Worm (Caenorhabditis elegans) whole organism, L4 larva: Measurements from ENCODE around the gene E04F6.4.

Source experiments
- D1046.2 ChIP-seq: fragments of 200-800 bp; sonication (Bioruptor generic); IDR thresholded peaks from 2 replicates; pipeline ENCODE4 v1.3.6; 2022; ENCODE audit warnings: missing genetic modification characterization, missing compliant biosample characterization
- F26F4.8 ChIP-seq: fragments of 200-800 bp; sonication (Bioruptor generic); conservative IDR thresholded peaks from 2 replicates; pipeline ENCODE4 v1.3.6; 2022; ENCODE audit warnings: missing genetic modification characterization, missing compliant biosample characterization
- F49E8.2 ChIP-seq: sonication (generic microtip); optimal IDR thresholded peaks from 2 replicates; lab custom pipeline; 2016; ENCODE audit warnings: missing compliant biosample characterization, mild to moderate bottlenecking, missing genetic modification characterization, borderline replicate concordance
- T26A8.4 ChIP-seq: fragments of 200-800 bp; sonication (Bioruptor generic); IDR thresholded peaks from 2 replicates; pipeline ENCODE4 v1.3.6; 2022; ENCODE audit warnings: missing genetic modification characterization, missing compliant biosample characterization
- Y48G9A.11 ChIP-seq: fragments of 200-800 bp; sonication (Bioruptor generic); IDR thresholded peaks from 2 replicates; pipeline ENCODE4 v1.3.6; 2022; ENCODE audit warnings: missing genetic modification reagents, missing genetic modification characterization, missing compliant biosample characterization
- Y5F2A.4 ChIP-seq: fragments of 200-800 bp; sonication (Bioruptor generic); optimal IDR thresholded peaks from 2 replicates; lab custom pipeline; 2018; ENCODE audit warnings: mild to moderate bottlenecking, missing genetic modification characterization, missing compliant biosample characterization
- ZK337.2 ChIP-seq: fragments of 200-800 bp; sonication (Bioruptor generic); IDR thresholded peaks from 2 replicates; pipeline ENCODE4 v1.3.6; 2022; ENCODE audit warnings: missing genetic modification reagents, missing genetic modification characterization, missing compliant biosample characterization
- ZK546.5 ChIP-seq, 2 experiments: sonication (generic microtip); optimal IDR thresholded peaks; 2 replicates each; lab custom pipeline; 2017; ENCODE audit warnings: missing biosample characterization in 2 of 2, missing genetic modification characterization in 2 of 2
- ama-1 ChIP-seq: fragments of 150-350 bp; optimal IDR thresholded peaks from 2 replicates; lab custom pipeline; 2014; ENCODE audit warnings: inconsistent platforms, mixed read lengths
- attf-4 ChIP-seq: sonication (generic microtip); optimal IDR thresholded peaks from 3 replicates; lab custom pipeline; 2017; ENCODE audit warnings: missing biosample characterization, missing genetic modification characterization
- ceh-32 ChIP-seq: sonication (generic microtip); optimal IDR thresholded peaks from 2 replicates; lab custom pipeline; 2016; ENCODE audit warnings: mild to moderate bottlenecking, missing genetic modification characterization, missing compliant biosample characterization; ENCODE audit not compliant: poor library complexity
- ces-1 ChIP-seq: fragments of 150-350 bp; sonication (generic microtip); optimal IDR thresholded peaks from 4 replicates; lab custom pipeline; 2014; ENCODE audit warnings: missing biosample characterization, missing genetic modification reagents, missing genetic modification characterization
- daf-16 ChIP-seq, 3 experiments: sonication (generic microtip); optimal IDR thresholded peaks; 2 replicates each; lab custom pipeline; 2016 to 2017; ENCODE audit warnings: missing genetic modification characterization in 3 of 3, missing genetic modification reagents in 3 of 3, mild to moderate bottlenecking in 2 of 3, missing compliant biosample characterization in 2 of 3, missing biosample characterization in 1 of 3, moderate library complexity in 1 of 3
- daf-19 ChIP-seq: fragments of 200-800 bp; sonication (Bioruptor generic); conservative IDR thresholded peaks from 2 replicates; pipeline ENCODE4 v1.3.6; 2022; ENCODE audit warnings: missing genetic modification characterization, missing compliant biosample characterization
- dmd-6 ChIP-seq: fragments of 200-800 bp; sonication (Bioruptor generic); IDR thresholded peaks from 2 replicates; pipeline ENCODE4 v1.3.6; 2022; ENCODE audit warnings: missing genetic modification reagents, missing genetic modification characterization, missing compliant biosample characterization
- egl-27 ChIP-seq: sonication (generic microtip); optimal IDR thresholded peaks from 3 replicates; lab custom pipeline; 2017; ENCODE audit warnings: missing biosample characterization, missing genetic modification reagents, missing genetic modification characterization
- gei-8 ChIP-seq: fragments of 200-800 bp; sonication (Bioruptor generic); optimal IDR thresholded peaks from 2 replicates; lab custom pipeline; 2018; ENCODE audit warnings: mild to moderate bottlenecking, missing genetic modification characterization, missing compliant biosample characterization
- hif-1 ChIP-seq, 2 experiments: sonication (generic microtip); optimal IDR thresholded peaks; 2 replicates each; lab custom pipeline; 2016 to 2017; ENCODE audit warnings: missing compliant biosample characterization in 2 of 2, missing genetic modification characterization in 2 of 2, missing genetic modification reagents in 2 of 2, missing genotype in 2 of 2, mild to moderate bottlenecking in 1 of 2
- hlh-30 ChIP-seq: sonication (generic microtip); optimal IDR thresholded peaks from 2 replicates; lab custom pipeline; 2017; ENCODE audit warnings: antibody characterized with exemption, mild to moderate bottlenecking, missing genetic modification characterization, missing compliant biosample characterization; ENCODE audit not compliant: insufficient read depth
- hmg-1.1 ChIP-seq: fragments of 200-800 bp; sonication (Bioruptor generic); IDR thresholded peaks from 2 replicates; pipeline ENCODE4 v1.3.6; 2022; ENCODE audit warnings: missing genetic modification reagents, missing genetic modification characterization, missing compliant biosample characterization
- lin-13 ChIP-seq: fragments of 150-350 bp; optimal IDR thresholded peaks from 2 replicates; lab custom pipeline; 2014; ENCODE audit warnings: missing biosample characterization, missing genetic modification reagents, missing genetic modification characterization
- lin-15B ChIP-seq: fragments of 150-350 bp; sonication (generic microtip); optimal IDR thresholded peaks from 3 replicates; lab custom pipeline; 2014; ENCODE audit warnings: missing biosample characterization, missing genetic modification characterization
- lin-29 ChIP-seq: fragments of 200-800 bp; sonication (Bioruptor generic); IDR thresholded peaks from 2 replicates; pipeline ENCODE4 v1.3.6; 2022; ENCODE audit warnings: missing genetic modification reagents, missing genetic modification characterization, missing compliant biosample characterization
- lin-38 ChIP-seq: fragments of 200-800 bp; sonication (Bioruptor generic); IDR thresholded peaks from 2 replicates; pipeline ENCODE4 v1.3.6; 2022; ENCODE audit warnings: missing genetic modification reagents, missing genetic modification characterization, missing compliant biosample characterization
- lsy-2 ChIP-seq, 2 experiments: fragments of 150-350 bp in 1 of 2; sonication (generic microtip) in 1 of 2; optimal IDR thresholded peaks; 2 replicates each; lab custom pipeline; 2014 to 2017; ENCODE audit warnings: missing biosample characterization in 2 of 2, missing genetic modification characterization in 2 of 2
- madf-5 ChIP-seq, 2 experiments: fragments of 200-800 bp; sonication (Bioruptor generic); IDR thresholded peaks; 2 replicates each; pipeline ENCODE4 v1.3.6; 2022; ENCODE audit warnings: missing compliant biosample characterization in 2 of 2, missing genetic modification characterization in 2 of 2
- mdl-1 ChIP-seq, 2 experiments: fragments of 150-350 bp in 1 of 2; sonication (generic microtip) in 1 of 2; optimal IDR thresholded peaks; 2 replicates each; lab custom pipeline; 2014 to 2017; ENCODE audit warnings: missing biosample characterization in 2 of 2, missing genetic modification characterization in 2 of 2
- mep-1 ChIP-seq: fragments of 150-350 bp; sonication (generic microtip); optimal IDR thresholded peaks from 3 replicates; lab custom pipeline; 2014; ENCODE audit warnings: missing biosample characterization, missing genetic modification characterization
- mxl-3 ChIP-seq: fragments of 200-800 bp; sonication (Bioruptor generic); optimal IDR thresholded peaks from 2 replicates; lab custom pipeline; 2018; ENCODE audit warnings: mild to moderate bottlenecking, missing genetic modification characterization, missing compliant biosample characterization
- nhr-10 ChIP-seq: fragments of 150-350 bp; optimal IDR thresholded peaks from 2 replicates; lab custom pipeline; 2014; ENCODE audit warnings: missing biosample characterization, missing genetic modification characterization
- nhr-11 ChIP-seq: fragments of 150-350 bp; optimal IDR thresholded peaks from 2 replicates; lab custom pipeline; 2014; ENCODE audit warnings: missing biosample characterization, missing genetic modification characterization
- nhr-237 ChIP-seq: sonication (generic microtip); optimal IDR thresholded peaks from 2 replicates; lab custom pipeline; 2017; ENCODE audit warnings: missing biosample characterization, missing genetic modification characterization
- nhr-25 ChIP-seq: sonication (generic microtip); optimal IDR thresholded peaks from 2 replicates; lab custom pipeline; 2017; ENCODE audit warnings: missing genetic modification characterization, mild to moderate bottlenecking, missing compliant biosample characterization, antibody characterized with exemption, moderate library complexity, borderline replicate concordance; ENCODE audit not compliant: insufficient read depth
- nhr-28 ChIP-seq: fragments of 150-350 bp; optimal IDR thresholded peaks from 2 replicates; lab custom pipeline; 2014; ENCODE audit warnings: missing biosample characterization, missing genetic modification characterization
- nhr-42 ChIP-seq: fragments of 200-800 bp; sonication (Bioruptor generic); IDR thresholded peaks from 2 replicates; pipeline ENCODE4 v1.3.6; 2022; ENCODE audit warnings: missing genetic modification characterization, missing compliant biosample characterization
- nhr-6 ChIP-seq: fragments of 150-350 bp; optimal IDR thresholded peaks from 2 replicates; lab custom pipeline; 2014; ENCODE audit warnings: missing biosample characterization, missing genetic modification characterization
- nhr-76 ChIP-seq: fragments of 150-350 bp; optimal IDR thresholded peaks from 2 replicates; lab custom pipeline; 2014; ENCODE audit warnings: missing biosample characterization, missing genetic modification characterization
- nhr-77 ChIP-seq: fragments of 150-350 bp; optimal IDR thresholded peaks from 2 replicates; lab custom pipeline; 2014; ENCODE audit warnings: missing biosample characterization, missing genetic modification characterization
- pqm-1 ChIP-seq: sonication (generic microtip); optimal IDR thresholded peaks from 2 replicates; lab custom pipeline; 2017; ENCODE audit warnings: missing biosample characterization, missing genetic modification characterization
- sdz-12 ChIP-seq: fragments of 200-800 bp; sonication (Bioruptor generic); optimal IDR thresholded peaks from 2 replicates; lab custom pipeline; 2018; ENCODE audit warnings: mild to moderate bottlenecking, missing genetic modification characterization, missing compliant biosample characterization
- set-16 ChIP-seq: fragments of 200-800 bp; sonication (Bioruptor generic); IDR thresholded peaks from 2 replicates; pipeline ENCODE4 v1.3.6; 2022; ENCODE audit warnings: missing genetic modification reagents, missing genetic modification characterization, missing compliant biosample characterization
- skn-1 ChIP-seq: fragments of 150-350 bp; optimal IDR thresholded peaks from 2 replicates; lab custom pipeline; 2014; ENCODE audit warnings: missing biosample characterization, missing genetic modification characterization
- snpc-1.2 ChIP-seq: fragments of 200-800 bp; sonication (Bioruptor generic); IDR thresholded peaks from 2 replicates; pipeline ENCODE4 v1.3.6; 2022; ENCODE audit warnings: missing genetic modification reagents, missing genetic modification characterization, missing compliant biosample characterization
- unc-130 ChIP-seq: sonication (generic microtip); optimal IDR thresholded peaks from 2 replicates; lab custom pipeline; 2016; ENCODE audit warnings: missing genetic modification reagents, missing genetic modification characterization, missing compliant biosample characterization
- unc-39 ChIP-seq: sonication (generic microtip); optimal IDR thresholded peaks from 2 replicates; lab custom pipeline; 2017; ENCODE audit warnings: missing biosample characterization, missing genetic modification characterization
- vab-7 ChIP-seq: fragments of 200-800 bp; sonication (Bioruptor generic); IDR thresholded peaks from 2 replicates; pipeline ENCODE4 v1.3.6; 2022; ENCODE audit warnings: missing genetic modification reagents, missing genetic modification characterization, missing compliant biosample characterization
- zag-1 ChIP-seq: fragments of 150-350 bp; optimal IDR thresholded peaks from 2 replicates; lab custom pipeline; 2014; ENCODE audit warnings: missing biosample characterization, missing genetic modification characterization
- zfp-3 ChIP-seq: fragments of 200-800 bp; sonication (Bioruptor generic); conservative IDR thresholded peaks from 2 replicates; pipeline ENCODE4 v1.3.6; 2022; ENCODE audit warnings: missing genetic modification reagents, missing genetic modification characterization, missing compliant biosample characterization
- ztf-7 ChIP-seq: fragments of 150-350 bp; optimal IDR thresholded peaks from 2 replicates; lab custom pipeline; 2014; ENCODE audit warnings: missing biosample characterization, missing genetic modification characterization

Gene E04F6.4

ce11 chrII:7151969-7152631 lies 37.1 kb upstream of the E04F6.4 start, which contains the start of gene fust-1 (continued):
- TF ChIP-seq ces-1 (GFP tag; lab: Kevin White, UChicago) (peak; percentile 59), lsy-2 (tag; optimal IDR thresholded peaks at IDR 0.05; lab: Kevin White, UChicago) (peak; percentile 80 to 97), attf-4 (tag; lab: Kevin White, UChicago) (no peak), dmd-6 (GFP tag; lab: Robert Waterston, UW) (peak; percentile 95), ztf-7 (peak; percentile 84), hlh-30 (peak; percentile 83), nhr-25 (tag; lab: Kevin White, UChicago) (peak; percentile 93), daf-19 (GFP tag; lab: Robert Waterston, UW) (no peak), nhr-11 (tag; lab: Kevin White, UChicago) (peak; percentile 94), mxl-3 (GFP tag; lab: Kevin White, UChicago) (peak; percentile 77), egl-27 (tag; lab: Kevin White, UChicago) (no peak), set-16 (GFP tag; lab: Robert Waterston, UW) (no peak; the same call in 1 of the 2 replicates), unc-39 (no peak), F26F4.8 (GFP tag; lab: Robert Waterston, UW) (no peak), ama-1 (lab: Kevin White, UChicago) (peak; percentile 72), nhr-77 (tag; lab: Kevin White, UChicago) (peak; percentile 85), zag-1 (tag; lab: Kevin White, UChicago) (peak; percentile 72), nhr-76 (tag; lab: Kevin White, UChicago) (peak; percentile 71), madf-5 (GFP tag; IDR thresholded peaks at IDR 0.05; lab: Robert Waterston, UW) (no peak), sdz-12 (GFP tag; lab: Kevin White, UChicago) (no peak), nhr-6 (tag; lab: Kevin White, UChicago) (peak; percentile 85), T26A8.4 (GFP tag; lab: Robert Waterston, UW) (peak; percentile 95), unc-130 (GFP tag; lab: Kevin White, UChicago) (peak; percentile 44), F49E8.2 (tag; lab: Kevin White, UChicago) (peak; percentile 90), mdl-1 (tag; optimal IDR thresholded peaks at IDR 0.05; lab: Kevin White, UChicago) (peak in 1 of 2 experiments; percentile 68), ceh-32 (tag; lab: Kevin White, UChicago) (peak; percentile 16), Y48G9A.11 (peak; percentile 91), lin-13 (GFP tag; lab: Kevin White, UChicago) (peak; percentile 94), snpc-1.2 (GFP tag; lab: Robert Waterston, UW) (peak; percentile 78), vab-7 (GFP tag; lab: Robert Waterston, UW) (0 out of 2 replicates have a peak, but pooled peaks have one; percentile 49), lin-29 (peak; percentile 84), pqm-1 (tag; lab: Kevin White, UChicago) (peak; percentile 13), hif-1 (tag; optimal IDR thresholded peaks at IDR 0.05; lab: Kevin White, UChicago) (peak; percentile 36 to 71), nhr-10 (tag; lab: Kevin White, UChicago) (peak; percentile 6), lin-15B (tag; lab: Kevin White, UChicago) (peak; percentile 63), skn-1 (tag; lab: Kevin White, UChicago) (peak; percentile 87), nhr-237 (no peak), gei-8 (GFP tag; lab: Kevin White, UChicago) (peak; percentile 65), daf-16 (GFP tag; optimal IDR thresholded peaks at IDR 0.05; lab: Kevin White, UChicago) (peak in 1 of 2 experiments; percentile 89), daf-16 (tag; optimal IDR thresholded peaks at IDR 0.05; lab: Kevin White, UChicago) (peak; percentile 67), hmg-1.1 (GFP tag; lab: Robert Waterston, UW) (peak; percentile 94), D1046.2 (GFP tag; lab: Robert Waterston, UW) (peak; percentile 74; the same call in 1 of the 2 replicates), nhr-42 (peak; percentile 93), mep-1 (tag; lab: Kevin White, UChicago) (peak; percentile 96), ZK546.5 (tag; optimal IDR thresholded peaks at IDR 0.05; lab: Kevin White, UChicago) (peak in 1 of 2 experiments; percentile 64), zfp-3 (peak; percentile 85), lin-38 (GFP tag; lab: Robert Waterston, UW) (peak; percentile 96), ZK337.2 (no peak; the same call in 1 of the 2 replicates), Y5F2A.4 (GFP tag; lab: Kevin White, UChicago) (peak; percentile 21), nhr-28 (tag; lab: Kevin White, UChicago) (peak; percentile 87)
